Fruit fly (Drosophila melanogaster) whole organism, pupa: ENCODE measurements around the gene Tsen2.

Experiments used
- CG10348 ChIP-seq: fragments of 200-800 bp; sonication (Bioruptor generic); IDR thresholded peaks from 2 replicates; pipeline ENCODE4 v1.3.6; 2022; ENCODE audit warnings: missing biosample characterization, missing genetic modification characterization
- CG12605 ChIP-seq: fragments of 200-800 bp; sonication (Bioruptor generic); IDR thresholded peaks from 2 replicates; pipeline ENCODE4 v1.3.6; 2022; ENCODE audit warnings: missing biosample characterization, missing genetic modification characterization
- CG13204 ChIP-seq: fragments of 200-800 bp; sonication (Bioruptor generic); optimal IDR thresholded peaks from 2 replicates; lab custom pipeline; 2018; ENCODE audit warnings: missing biosample characterization, mild to moderate bottlenecking, missing genetic modification characterization, moderate library complexity
- CG15710 ChIP-seq: fragments of 200-800 bp; sonication (Bioruptor generic); optimal IDR thresholded peaks from 2 replicates; lab custom pipeline; 2018; ENCODE audit warnings: missing biosample characterization, mild to moderate bottlenecking, missing genetic modification characterization, moderate library complexity
- CG17806 ChIP-seq: fragments of 200-800 bp; sonication (Bioruptor generic); optimal IDR thresholded peaks from 2 replicates; lab custom pipeline; 2018; ENCODE audit warnings: missing biosample characterization, mild to moderate bottlenecking, missing genetic modification characterization, moderate library complexity
- CG8301 ChIP-seq: fragments of 200-800 bp; sonication (Bioruptor generic); optimal IDR thresholded peaks from 2 replicates; lab custom pipeline; 2018; ENCODE audit warnings: missing biosample characterization, mild to moderate bottlenecking, missing genetic modification characterization
- CG9948 ChIP-seq: fragments of 200-800 bp; sonication (Bioruptor generic); optimal IDR thresholded peaks from 2 replicates; lab custom pipeline; 2018; ENCODE audit warnings: missing biosample characterization, mild to moderate bottlenecking, missing genetic modification characterization, moderate library complexity
- EcR ChIP-seq: fragments of 200-800 bp; sonication (Bioruptor generic); optimal IDR thresholded peaks from 3 replicates; lab custom pipeline; 2019; ENCODE audit warnings: missing biosample characterization, missing genetic modification characterization, mild to moderate bottlenecking, moderate library complexity, missing genetic modification reagents
- Ets98B ChIP-seq: fragments of 200-800 bp; sonication (Bioruptor generic); IDR thresholded peaks from 2 replicates; pipeline ENCODE4 v1.3.6; 2022; ENCODE audit warnings: missing biosample characterization, missing genetic modification characterization
- Pif1B ChIP-seq: fragments of 200-800 bp; sonication (Bioruptor generic); optimal IDR thresholded peaks from 3 replicates; lab custom pipeline; 2016; ENCODE audit warnings: missing biosample characterization, missing genetic modification characterization
- Snoo ChIP-seq: fragments of 200-800 bp; sonication (Bioruptor generic); optimal IDR thresholded peaks from 3 replicates; lab custom pipeline; 2017; ENCODE audit warnings: missing biosample characterization, mild to moderate bottlenecking, missing genetic modification characterization, inconsistent platforms
- fd96Ca ChIP-seq: fragments of 200-800 bp; sonication (Bioruptor generic); IDR thresholded peaks from 3 replicates; pipeline ENCODE4 v1.3.6; 2022; ENCODE audit warnings: missing biosample characterization, missing genetic modification characterization
- gl ChIP-seq: fragments of 200-800 bp; sonication (Bioruptor generic); optimal IDR thresholded peaks from 2 replicates; lab custom pipeline; 2018; ENCODE audit warnings: missing biosample characterization, mild to moderate bottlenecking, missing genetic modification characterization
- rn ChIP-seq: fragments of 200-800 bp; sonication (Bioruptor generic); IDR thresholded peaks from 2 replicates; pipeline ENCODE4 v1.3.6; 2022; ENCODE audit warnings: missing biosample characterization, missing genetic modification characterization

DNA sequence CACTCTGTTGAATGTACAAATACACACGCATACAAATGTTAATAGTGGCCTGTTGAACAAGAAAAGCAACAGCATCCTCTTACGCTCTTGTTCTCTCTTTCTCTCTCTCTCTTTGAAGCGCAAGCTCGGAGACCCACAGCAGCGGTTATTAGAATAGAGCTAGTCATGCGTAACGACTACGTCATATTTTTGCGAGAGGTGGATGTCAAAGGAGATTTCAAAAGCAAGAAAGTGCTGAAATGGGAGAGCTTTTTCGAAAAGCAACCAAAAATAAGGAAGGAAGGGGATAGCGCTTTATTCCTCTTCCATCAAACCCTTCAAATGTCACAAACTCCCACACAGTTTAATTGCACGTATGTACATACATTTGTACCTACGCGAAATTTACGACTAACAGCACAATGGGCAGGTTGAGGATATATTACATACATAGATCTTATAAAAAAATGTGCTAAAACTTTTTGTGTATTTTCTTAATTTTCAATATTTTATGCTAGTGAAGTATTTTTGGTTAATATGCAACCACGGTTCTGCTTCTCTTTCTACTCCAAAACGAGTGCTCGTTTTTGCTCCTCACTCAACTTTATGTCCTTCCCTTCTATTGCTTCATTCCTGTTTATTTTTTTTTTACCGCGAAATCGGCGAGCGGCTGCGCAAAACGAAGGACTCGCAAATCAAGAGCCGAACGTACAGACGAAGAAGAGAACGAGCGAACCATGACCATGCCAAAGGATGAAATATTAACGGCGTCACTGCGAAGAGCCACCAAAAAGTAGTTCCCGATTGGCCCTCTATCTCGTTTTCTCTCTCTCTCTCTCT is 39.6 kb upstream of the Tsen2 start:
- 0 out of 3 replicates have a peak, but pooled peaks have one; percentile 59 for TF ChIP-seq fd96Ca (GFP tag; lab: Robert Waterston, UW)
- no peak for TF ChIP-seq Ets98B (GFP tag; lab: Robert Waterston, UW)
- peak; percentile 57 for TF ChIP-seq CG15710 (tag; lab: Kevin White, UChicago)
- no peak for TF ChIP-seq CG10348
- no peak for TF ChIP-seq EcR
- TF ChIP-seq Snoo (tag; lab: Kevin White, UChicago) = peak; percentile 34
- TF ChIP-seq gl = no peak
- TF ChIP-seq CG13204 (GFP tag; lab: Kevin White, UChicago) = no peak
- TF ChIP-seq CG12605 = no peak; the same call in 1 of the 2 replicates
- peak; percentile 22 for TF ChIP-seq CG8301
- no peak for TF ChIP-seq CG17806 (tag; lab: Kevin White, UChicago)
- no peak for TF ChIP-seq rn
- peak; percentile 8 for TF ChIP-seq Pif1B (GFP tag; lab: Kevin White, UChicago)
- peak; percentile 55 for TF ChIP-seq CG9948 (tag; lab: Kevin White, UChicago)
